Fruit fly (Drosophila melanogaster) whole organism, embryonic: ENCODE results near the gene ben.
A peak's percentile ranks its signal among the peaks of the same experiment; 100 is the strongest.

Source experiments
- Antp ChIP-seq: fragments of 200-800 bp; sonication (Bioruptor generic); optimal IDR thresholded peaks from 3 replicates; lab custom pipeline; 2016; ENCODE audit warnings: missing biosample characterization, missing genetic modification characterization
- Asciz ChIP-seq: fragments of 200-800 bp; sonication (Bioruptor generic); optimal IDR thresholded peaks from 2 replicates; lab custom pipeline; 2017; ENCODE audit warnings: missing biosample characterization, mild to moderate bottlenecking, missing genetic modification characterization, missing genetic modification reagents
- Bteb2 ChIP-seq: fragments of 200-800 bp; sonication (Bioruptor generic); optimal IDR thresholded peaks from 2 replicates; lab custom pipeline; 2016; ENCODE audit warnings: missing biosample characterization, missing genetic modification characterization
- CG10147 ChIP-seq: fragments of 200-800 bp; sonication (Bioruptor generic); optimal IDR thresholded peaks from 2 replicates; lab custom pipeline; 2019; ENCODE audit warnings: missing biosample characterization, mild to moderate bottlenecking, missing genetic modification characterization, moderate library complexity
- CG10431 ChIP-seq: fragments of 200-800 bp; sonication (Bioruptor generic); optimal IDR thresholded peaks from 3 replicates; lab custom pipeline; 2018; ENCODE audit warnings: missing biosample characterization, mild to moderate bottlenecking, missing genetic modification characterization
- CG11398 ChIP-seq: fragments of 200-800 bp; sonication (Bioruptor generic); optimal IDR thresholded peaks from 2 replicates; lab custom pipeline; 2016; ENCODE audit warnings: missing biosample characterization, missing genetic modification characterization
- CG12236 ChIP-seq: fragments of 200-800 bp; sonication (Bioruptor generic); optimal IDR thresholded peaks from 2 replicates; lab custom pipeline; 2016; ENCODE audit warnings: missing biosample characterization, missing genetic modification characterization
- CG12659 ChIP-seq: fragments of 200-800 bp; sonication (Bioruptor generic); optimal IDR thresholded peaks from 3 replicates; lab custom pipeline; 2017; ENCODE audit warnings: mild to moderate bottlenecking, missing biosample characterization, missing genetic modification reagents, missing genetic modification characterization
- CG13123 ChIP-seq: fragments of 200-800 bp; sonication (Bioruptor generic); optimal IDR thresholded peaks from 2 replicates; lab custom pipeline; 2016; ENCODE audit warnings: missing biosample characterization, missing genetic modification characterization
- CG13424 ChIP-seq: fragments of 200-800 bp; sonication (Bioruptor generic); optimal IDR thresholded peaks from 2 replicates; lab custom pipeline; 2019; ENCODE audit warnings: missing biosample characterization, mild to moderate bottlenecking, missing genetic modification characterization, moderate library complexity
- CG1529 ChIP-seq: fragments of 200-800 bp; sonication (Bioruptor generic); optimal IDR thresholded peaks from 3 replicates; lab custom pipeline; 2018; ENCODE audit warnings: missing biosample characterization, missing genetic modification characterization
- CG1602 ChIP-seq: fragments of 200-800 bp; sonication (Bioruptor generic); optimal IDR thresholded peaks from 3 replicates; lab custom pipeline; 2016; ENCODE audit warnings: missing biosample characterization, missing genetic modification characterization
- CG16863 ChIP-seq: fragments of 200-800 bp; sonication (Bioruptor generic); optimal IDR thresholded peaks from 3 replicates; lab custom pipeline; 2016; ENCODE audit warnings: missing biosample characterization, missing genetic modification characterization
- CG17186 ChIP-seq: fragments of 200-800 bp; sonication (Bioruptor generic); optimal IDR thresholded peaks from 3 replicates; lab custom pipeline; 2017; ENCODE audit warnings: missing biosample characterization, missing genetic modification reagents, missing genetic modification characterization
- CG2116 ChIP-seq: fragments of 200-800 bp; sonication (Bioruptor generic); optimal IDR thresholded peaks from 3 replicates; lab custom pipeline; 2018; ENCODE audit warnings: missing biosample characterization, mild to moderate bottlenecking, missing genetic modification characterization
- CG5245 ChIP-seq: fragments of 200-800 bp; sonication (Bioruptor generic); optimal IDR thresholded peaks from 3 replicates; lab custom pipeline; 2016; ENCODE audit warnings: missing biosample characterization, missing genetic modification characterization
- CG6765 ChIP-seq: fragments of 200-800 bp; sonication (Bioruptor generic); optimal IDR thresholded peaks from 3 replicates; lab custom pipeline; 2017; ENCODE audit warnings: missing biosample characterization, mild to moderate bottlenecking, missing genetic modification characterization
- CG7271 ChIP-seq: fragments of 200-800 bp; sonication (Bioruptor generic); optimal IDR thresholded peaks from 2 replicates; lab custom pipeline; 2018; ENCODE audit warnings: missing biosample characterization, mild to moderate bottlenecking, missing genetic modification characterization, moderate library complexity
- CG7963 ChIP-seq: fragments of 200-800 bp; sonication (Bioruptor generic); IDR thresholded peaks from 3 replicates; pipeline ENCODE4 v1.3.6; 2022; ENCODE audit warnings: missing biosample characterization, missing genetic modification characterization; ENCODE audit not compliant: partially characterized antibody
- CG8388 ChIP-seq: fragments of 200-800 bp; sonication (Bioruptor generic); optimal IDR thresholded peaks from 2 replicates; lab custom pipeline; 2019; ENCODE audit warnings: missing biosample characterization, mild to moderate bottlenecking, missing genetic modification characterization, moderate library complexity
- CG8478 ChIP-seq: fragments of >200 bp; optimal IDR thresholded peaks from 2 replicates; lab custom pipeline; 2018
- Camta ChIP-seq: fragments of 200-800 bp; sonication (Bioruptor generic); optimal IDR thresholded peaks from 2 replicates; lab custom pipeline; 2016; ENCODE audit warnings: missing biosample characterization, missing genetic modification characterization
- D19A ChIP-seq: fragments of 200-800 bp; optimal IDR thresholded peaks from 3 replicates; lab custom pipeline; 2019; ENCODE audit warnings: missing biosample characterization, mild to moderate bottlenecking, missing genetic modification characterization, moderate library complexity
- D19B ChIP-seq: fragments of 200-800 bp; sonication (Bioruptor generic); optimal IDR thresholded peaks from 2 replicates; lab custom pipeline; 2017; ENCODE audit warnings: missing biosample characterization, mild to moderate bottlenecking, missing genetic modification characterization
- Deaf1 ChIP-seq: fragments of 200-800 bp; optimal IDR thresholded peaks from 3 replicates; lab custom pipeline; 2019; ENCODE audit warnings: missing biosample characterization, mild to moderate bottlenecking, missing genetic modification characterization, moderate library complexity
- Dp ChIP-seq: fragments of 200-800 bp; sonication (Bioruptor generic); optimal IDR thresholded peaks from 2 replicates; lab custom pipeline; 2018; ENCODE audit warnings: missing biosample characterization, mild to moderate bottlenecking, missing genetic modification characterization, moderate library complexity
- Drgx ChIP-seq: fragments of 200-800 bp; sonication (Bioruptor generic); IDR thresholded peaks from 2 replicates; pipeline ENCODE4 v1.3.6; 2022; ENCODE audit warnings: missing biosample characterization, missing genetic modification characterization
- Gug ChIP-seq: fragments of 200-800 bp; sonication (Bioruptor generic); IDR thresholded peaks from 4 replicates; pipeline ENCODE4 v1.3.6; 2022; ENCODE audit warnings: missing biosample characterization, missing genetic modification characterization
- Opbp ChIP-seq: fragments of 200-800 bp; sonication (Bioruptor generic); IDR thresholded peaks from 3 replicates; pipeline ENCODE4 v1.3.6; 2022; ENCODE audit warnings: missing biosample characterization, missing genetic modification characterization; ENCODE audit not compliant: partially characterized antibody
- Sox102F ChIP-seq: fragments of 200-800 bp; sonication (Bioruptor generic); optimal IDR thresholded peaks from 2 replicates; lab custom pipeline; 2018; ENCODE audit warnings: missing biosample characterization, mild to moderate bottlenecking, missing genetic modification characterization, moderate library complexity
- YL-1 ChIP-seq: fragments of 200-800 bp; sonication (Bioruptor generic); optimal IDR thresholded peaks from 3 replicates; lab custom pipeline; 2017; ENCODE audit warnings: missing biosample characterization, mild to moderate bottlenecking, missing genetic modification characterization
- ato ChIP-seq: fragments of 200-800 bp; sonication (Bioruptor generic); IDR thresholded peaks from 2 replicates; pipeline ENCODE4 v1.3.6; 2022; ENCODE audit warnings: missing biosample characterization, missing genetic modification characterization; ENCODE audit not compliant: partially characterized antibody
- az2 ChIP-seq: fragments of 200-800 bp; sonication (Bioruptor generic); optimal IDR thresholded peaks from 3 replicates; lab custom pipeline; 2016; ENCODE audit warnings: missing biosample characterization, missing genetic modification characterization
- corto ChIP-seq: fragments of 200-800 bp; sonication (Bioruptor generic); optimal IDR thresholded peaks from 2 replicates; lab custom pipeline; 2016; ENCODE audit warnings: missing biosample characterization, mild to moderate bottlenecking, missing genetic modification characterization, moderate library complexity
- dm ChIP-seq: fragments of 200-800 bp; sonication (Bioruptor generic); optimal IDR thresholded peaks from 3 replicates; lab custom pipeline; 2016; ENCODE audit warnings: missing biosample characterization, missing genetic modification characterization
- gsb ChIP-seq: fragments of 200-800 bp; sonication (Bioruptor generic); IDR thresholded peaks from 2 replicates; pipeline ENCODE4 v1.3.6; 2022; ENCODE audit warnings: missing biosample characterization, missing genetic modification characterization
- h ChIP-seq: fragments of >200 bp; optimal IDR thresholded peaks from 2 replicates; lab custom pipeline; 2017
- hth ChIP-seq: fragments of >200 bp; optimal IDR thresholded peaks from 2 replicates; lab custom pipeline; 2017; ENCODE audit warnings: inconsistent platforms
- kah ChIP-seq: fragments of 200-800 bp; sonication (Bioruptor generic); optimal IDR thresholded peaks from 2 replicates; lab custom pipeline; 2018; ENCODE audit warnings: missing biosample characterization, mild to moderate bottlenecking, missing genetic modification characterization
- lbe ChIP-seq: fragments of 200-800 bp; sonication (Bioruptor generic); optimal IDR thresholded peaks from 2 replicates; lab custom pipeline; 2016; ENCODE audit warnings: missing biosample characterization, mild to moderate bottlenecking, missing genetic modification characterization
- lola ChIP-seq, 3 experiments: fragments of >200 bp in 2 of 3; fragments of 200-800 bp in 1 of 3; sonication (Bioruptor generic) in 1 of 3; optimal IDR thresholded peaks; 2 replicates each; lab custom pipeline; 2017 to 2019; ENCODE audit warnings: missing biosample characterization in 3 of 3, missing genetic modification characterization in 3 of 3, mild to moderate bottlenecking in 1 of 3, moderate library complexity in 1 of 3
- mam ChIP-seq: fragments of 200-800 bp; sonication (Bioruptor generic); optimal IDR thresholded peaks from 3 replicates; lab custom pipeline; 2016; ENCODE audit warnings: missing biosample characterization, missing genetic modification characterization
- p53 ChIP-seq: fragments of 200-800 bp; sonication (Bioruptor generic); optimal IDR thresholded peaks from 2 replicates; lab custom pipeline; 2016; ENCODE audit warnings: missing biosample characterization, missing genetic modification characterization
- sd ChIP-seq: fragments of 200-800 bp; sonication (Bioruptor generic); optimal IDR thresholded peaks from 3 replicates; lab custom pipeline; 2018; ENCODE audit warnings: missing biosample characterization, mild to moderate bottlenecking, missing genetic modification characterization, moderate library complexity
- sima ChIP-seq: fragments of 200-800 bp; sonication (Bioruptor generic); optimal IDR thresholded peaks from 2 replicates; lab custom pipeline; 2016; ENCODE audit warnings: missing biosample characterization, missing genetic modification characterization
- sob ChIP-seq: fragments of 200-800 bp; sonication (Bioruptor generic); IDR thresholded peaks from 2 replicates; pipeline ENCODE4 v1.3.6; 2022; ENCODE audit warnings: missing biosample characterization, missing genetic modification characterization
- ssp ChIP-seq: fragments of 200-800 bp; sonication (Bioruptor generic); IDR thresholded peaks from 2 replicates; pipeline ENCODE4 v1.3.6; 2022; ENCODE audit warnings: missing biosample characterization, missing genetic modification characterization
- unpg ChIP-seq: fragments of 200-800 bp; sonication (Bioruptor generic); optimal IDR thresholded peaks from 3 replicates; lab custom pipeline; 2018; ENCODE audit warnings: missing biosample characterization, mild to moderate bottlenecking, missing genetic modification characterization, moderate library complexity
- zen2 ChIP-seq: fragments of 200-800 bp; sonication (Bioruptor generic); IDR thresholded peaks from 3 replicates; pipeline ENCODE4 v1.3.6; 2022; ENCODE audit warnings: missing biosample characterization, missing genetic modification characterization; ENCODE audit not compliant: partially characterized antibody

Gene ben

DNA sequence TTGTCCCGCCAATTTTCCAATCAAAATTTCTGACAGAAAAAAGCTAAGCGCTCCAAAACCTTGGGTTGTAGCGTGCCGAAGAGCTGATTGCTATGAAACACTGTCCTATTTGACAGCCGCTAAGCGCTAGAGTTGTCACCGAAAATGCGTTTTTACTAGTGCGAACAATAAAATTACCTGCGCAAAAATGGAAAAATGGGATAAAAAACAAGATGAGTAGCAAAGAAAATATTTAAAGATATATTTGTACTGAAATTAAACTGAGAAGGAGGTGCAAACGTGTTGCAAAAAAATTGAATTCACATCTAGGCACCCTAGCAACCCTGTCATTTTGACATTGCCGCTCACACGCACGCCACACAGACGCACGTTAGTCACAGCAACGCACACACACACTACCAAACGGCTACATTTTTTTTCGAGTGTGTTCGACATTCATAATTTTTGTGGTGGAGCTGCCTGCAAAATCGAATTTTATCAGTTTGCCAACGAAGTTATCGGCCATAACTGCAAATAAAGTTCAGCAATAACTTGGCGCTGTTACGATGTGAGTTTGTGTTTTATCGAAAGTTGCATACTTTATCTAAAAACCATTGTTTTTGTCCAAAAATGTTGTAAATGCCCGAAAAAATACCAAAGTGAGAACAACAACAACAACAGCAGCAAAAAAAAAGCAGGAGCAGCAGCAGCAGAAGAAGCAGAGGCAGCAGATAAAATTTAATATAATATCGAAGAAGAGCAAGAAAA lies at the start of gene ben (continued):
- TF ChIP-seq lola (GFP tag; optimal IDR thresholded peaks at IDR 0.05; lab: Kevin White, UChicago) (peak in 2 of 3 experiments; percentile 27 to 84), ato (GFP tag; lab: Robert Waterston, UW) (no peak), Asciz (peak; percentile 60), sob (GFP tag; lab: Robert Waterston, UW) (peak; percentile 83), D19B (GFP tag; lab: Kevin White, UChicago) (peak; percentile 60), zen2 (no peak), sd (peak; percentile 55), YL-1 (GFP tag; lab: Kevin White, UChicago) (peak; percentile 50), CG8478 (lab: Kevin White, UChicago) (peak; percentile 96), Dp (GFP tag; lab: Kevin White, UChicago) (peak; percentile 83), unpg (GFP tag; lab: Kevin White, UChicago) (peak; percentile 86), gsb (GFP tag; lab: Robert Waterston, UW) (no peak), CG1602 (peak; percentile 85), Opbp (GFP tag; lab: Robert Waterston, UW) (peak; percentile 33; the same call in 1 of the 3 replicates), CG13123 (GFP tag; lab: Kevin White, UChicago) (peak; percentile 61), CG10431 (GFP tag; lab: Kevin White, UChicago) (peak; percentile 36), CG2116 (GFP tag; lab: Kevin White, UChicago) (peak; percentile 64), CG12659 (GFP tag; lab: Kevin White, UChicago) (peak; percentile 87), ssp (GFP tag; lab: Robert Waterston, UW) (peak; percentile 74), CG6765 (GFP tag; lab: Kevin White, UChicago) (peak; percentile 56), CG1529 (GFP tag; lab: Kevin White, UChicago) (peak; percentile 68), Antp (GFP tag; lab: Kevin White, UChicago) (peak; percentile 86), kah (GFP tag; lab: Kevin White, UChicago) (no peak), CG7271 (tag; lab: Kevin White, UChicago) (peak; percentile 17), hth (no peak), CG5245 (GFP tag; lab: Kevin White, UChicago) (peak; percentile 67), mam (GFP tag; lab: Kevin White, UChicago) (peak; percentile 89), az2 (GFP tag; lab: Kevin White, UChicago) (peak; percentile 82), h (lab: Kevin White, UChicago) (no peak), CG13424 (tag; lab: Kevin White, UChicago) (peak; percentile 88), Deaf1 (peak; percentile 57), Bteb2 (GFP tag; lab: Kevin White, UChicago) (peak; percentile 66), CG11398 (GFP tag; lab: Kevin White, UChicago) (peak; percentile 58), CG16863 (GFP tag; lab: Kevin White, UChicago) (peak; percentile 78), lbe (GFP tag; lab: Kevin White, UChicago) (no peak), CG17186 (GFP tag; lab: Kevin White, UChicago) (peak; percentile 72), Drgx (peak; percentile 55; the same call in 1 of the 2 replicates), sima (peak; percentile 26), Camta (GFP tag; lab: Kevin White, UChicago) (peak; percentile 80), Sox102F (peak; percentile 78), dm (GFP tag; lab: Kevin White, UChicago) (peak; percentile 59), D19A (tag; lab: Kevin White, UChicago) (peak; percentile 61), CG12236 (GFP tag; lab: Kevin White, UChicago) (peak; percentile 55), CG10147 (GFP tag; lab: Kevin White, UChicago) (peak; percentile 73), CG7963 (GFP tag; lab: Robert Waterston, UW) (no peak), p53 (GFP tag; lab: Kevin White, UChicago) (peak; percentile 76), corto (no peak), CG8388 (GFP tag; lab: Kevin White, UChicago) (peak; percentile 79), Gug (GFP tag; lab: Robert Waterston, UW) (peak; percentile 83)
